Fruit fly (Drosophila melanogaster) whole organism, embryonic: ENCODE data around the gene CG14220.

Experiments used
- Aef1 ChIP-seq: fragments of 200-800 bp; sonication (Bioruptor generic); IDR thresholded peaks from 3 replicates; pipeline ENCODE4 v1.3.6; 2022; ENCODE audit warnings: missing biosample characterization, missing genetic modification characterization
- B-H2 ChIP-seq: fragments of 200-800 bp; sonication (Bioruptor generic); optimal IDR thresholded peaks from 2 replicates; lab custom pipeline; 2018; ENCODE audit warnings: missing biosample characterization, mild to moderate bottlenecking, missing genetic modification characterization
- C15 ChIP-seq: fragments of 200-800 bp; sonication (Bioruptor generic); IDR thresholded peaks from 3 replicates; pipeline ENCODE4 v1.3.6; 2022; ENCODE audit warnings: missing biosample characterization, missing genetic modification characterization
- CG10366 ChIP-seq: fragments of 200-800 bp; sonication (Bioruptor generic); IDR thresholded peaks from 2 replicates; pipeline ENCODE4 v1.3.6; 2022; ENCODE audit warnings: missing biosample characterization, missing genetic modification characterization
- CG10979 ChIP-seq: fragments of 200-800 bp; sonication (Bioruptor generic); optimal IDR thresholded peaks from 2 replicates; lab custom pipeline; 2018; ENCODE audit warnings: missing biosample characterization, mild to moderate bottlenecking, missing genetic modification characterization, moderate library complexity
- CG12391 ChIP-seq: fragments of 200-800 bp; sonication (Bioruptor generic); optimal IDR thresholded peaks from 3 replicates; lab custom pipeline; 2018; ENCODE audit warnings: missing biosample characterization, mild to moderate bottlenecking, missing genetic modification characterization, moderate library complexity
- CG13775 ChIP-seq: fragments of 200-800 bp; sonication (Bioruptor generic); optimal IDR thresholded peaks from 3 replicates; lab custom pipeline; 2017; ENCODE audit warnings: missing biosample characterization, mild to moderate bottlenecking, missing genetic modification characterization
- CG17912 ChIP-seq: fragments of 200-800 bp; sonication (Bioruptor generic); optimal IDR thresholded peaks from 2 replicates; lab custom pipeline; 2018; ENCODE audit warnings: missing biosample characterization, mild to moderate bottlenecking, missing genetic modification characterization
- CG18262 ChIP-seq: fragments of 200-800 bp; optimal IDR thresholded peaks from 3 replicates; lab custom pipeline; 2019; ENCODE audit warnings: missing biosample characterization, mild to moderate bottlenecking, missing genetic modification characterization, moderate library complexity
- CG18599 ChIP-seq: fragments of 200-800 bp; sonication (Bioruptor generic); optimal IDR thresholded peaks from 3 replicates; lab custom pipeline; 2017; ENCODE audit warnings: missing biosample characterization, missing genetic modification characterization, mild to moderate bottlenecking, moderate library complexity, missing genetic modification reagents
- CG2875 ChIP-seq: fragments of 200-800 bp; sonication (Bioruptor generic); optimal IDR thresholded peaks from 2 replicates; lab custom pipeline; 2017; ENCODE audit warnings: missing biosample characterization, mild to moderate bottlenecking, missing genetic modification characterization, missing genetic modification reagents
- CG30020 ChIP-seq: fragments of 200-800 bp; optimal IDR thresholded peaks from 2 replicates; lab custom pipeline; 2019; ENCODE audit warnings: missing biosample characterization, mild to moderate bottlenecking, missing genetic modification characterization, moderate library complexity
- CG4404 ChIP-seq: fragments of 200-800 bp; sonication (Bioruptor generic); IDR thresholded peaks from 2 replicates; pipeline ENCODE4 v1.3.6; 2022; ENCODE audit warnings: missing biosample characterization, missing genetic modification characterization
- CG4707 ChIP-seq: fragments of 200-800 bp; sonication (Bioruptor generic); optimal IDR thresholded peaks from 2 replicates; lab custom pipeline; 2018; ENCODE audit warnings: missing biosample characterization, mild to moderate bottlenecking, missing genetic modification characterization, moderate library complexity
- CG4820 ChIP-seq: fragments of 200-800 bp; sonication (Bioruptor generic); optimal IDR thresholded peaks from 3 replicates; lab custom pipeline; 2016; ENCODE audit warnings: missing biosample characterization, missing genetic modification characterization
- CG6254 ChIP-seq: fragments of 200-800 bp; sonication (Bioruptor generic); optimal IDR thresholded peaks from 3 replicates; lab custom pipeline; 2017; ENCODE audit warnings: mild to moderate bottlenecking, missing biosample characterization, missing genetic modification reagents, missing genetic modification characterization
- CG7928 ChIP-seq: fragments of 200-800 bp; sonication (Bioruptor generic); optimal IDR thresholded peaks from 2 replicates; lab custom pipeline; 2017; ENCODE audit warnings: missing biosample characterization, mild to moderate bottlenecking, missing genetic modification characterization
- CG7987 ChIP-seq: fragments of 200-800 bp; sonication (Bioruptor generic); optimal IDR thresholded peaks from 2 replicates; lab custom pipeline; 2018; ENCODE audit warnings: missing biosample characterization, mild to moderate bottlenecking, missing genetic modification characterization, moderate library complexity
- CG8290 ChIP-seq, 3 experiments: fragments of 200-800 bp; sonication (Bioruptor generic); optimal IDR thresholded peaks; 2 replicates each; lab custom pipeline; 2016 to 2019; ENCODE audit warnings: missing biosample characterization in 3 of 3, missing genetic modification characterization in 3 of 3, mild to moderate bottlenecking in 2 of 3, moderate library complexity in 1 of 3
- CG8478 ChIP-seq: fragments of >200 bp; optimal IDR thresholded peaks from 2 replicates; lab custom pipeline; 2018
- CG8924 ChIP-seq: fragments of 200-800 bp; optimal IDR thresholded peaks from 3 replicates; lab custom pipeline; 2019; ENCODE audit warnings: missing biosample characterization, mild to moderate bottlenecking, missing genetic modification characterization, moderate library complexity
- CG8944 ChIP-seq: fragments of 200-800 bp; sonication (Bioruptor generic); optimal IDR thresholded peaks from 3 replicates; lab custom pipeline; 2016; ENCODE audit warnings: missing biosample characterization, missing genetic modification characterization
- Doc3 ChIP-seq: fragments of 200-800 bp; sonication (Bioruptor generic); IDR thresholded peaks from 3 replicates; pipeline ENCODE4 v1.3.6; 2022; ENCODE audit warnings: missing biosample characterization, missing genetic modification characterization; ENCODE audit not compliant: partially characterized antibody
- Dref ChIP-seq: fragments of 200-800 bp; sonication (Bioruptor generic); IDR thresholded peaks from 2 replicates; pipeline ENCODE4 v1.3.6; 2022; ENCODE audit warnings: missing biosample characterization, missing genetic modification characterization
- Ets65A ChIP-seq: fragments of 200-800 bp; sonication (Bioruptor generic); peaks from one replicate; lab custom pipeline; 2016; ENCODE audit warnings: missing biosample characterization, missing genetic modification characterization
- Fer1 ChIP-seq: fragments of 200-800 bp; sonication (Bioruptor generic); optimal IDR thresholded peaks from 2 replicates; lab custom pipeline; 2017; ENCODE audit warnings: missing biosample characterization, mild to moderate bottlenecking, missing genetic modification characterization
- HLH54F ChIP-seq: fragments of 200-800 bp; sonication (Bioruptor generic); optimal IDR thresholded peaks from 3 replicates; lab custom pipeline; 2016; ENCODE audit warnings: missing biosample characterization, missing genetic modification characterization
- Hmr ChIP-seq: fragments of 200-800 bp; sonication (Bioruptor generic); optimal IDR thresholded peaks from 3 replicates; lab custom pipeline; 2017; ENCODE audit warnings: mild to moderate bottlenecking, missing biosample characterization, missing genetic modification reagents, missing genetic modification characterization
- Kr ChIP-seq: fragments of 200-800 bp; sonication (Bioruptor generic); optimal IDR thresholded peaks from 2 replicates; lab custom pipeline; 2017; ENCODE audit warnings: missing biosample characterization, mild to moderate bottlenecking, missing genetic modification characterization
- Mes4 ChIP-seq: fragments of 200-800 bp; sonication (Bioruptor generic); optimal IDR thresholded peaks from 2 replicates; lab custom pipeline; 2016; ENCODE audit warnings: missing biosample characterization, missing genetic modification characterization
- NC2β ChIP-seq: fragments of 200-800 bp; sonication (Bioruptor generic); optimal IDR thresholded peaks from 2 replicates; lab custom pipeline; 2016; ENCODE audit warnings: missing biosample characterization, missing genetic modification characterization
- TFAM ChIP-seq: fragments of 200-800 bp; sonication (Bioruptor generic); optimal IDR thresholded peaks from 2 replicates; lab custom pipeline; 2017; ENCODE audit warnings: missing biosample characterization, missing genetic modification characterization, inconsistent platforms
- abd-A ChIP-seq: fragments of 200-800 bp; sonication (Bioruptor generic); optimal IDR thresholded peaks from 3 replicates; lab custom pipeline; 2019; ENCODE audit warnings: missing biosample characterization, mild to moderate bottlenecking, missing genetic modification characterization, moderate library complexity
- ac ChIP-seq: fragments of 200-800 bp; sonication (Bioruptor generic); optimal IDR thresholded peaks from 3 replicates; lab custom pipeline; 2017; ENCODE audit warnings: missing biosample characterization, mild to moderate bottlenecking, missing genetic modification characterization
- ara ChIP-seq: fragments of 200-800 bp; sonication (Bioruptor generic); IDR thresholded peaks from 2 replicates; pipeline ENCODE4 v1.3.6; 2022; ENCODE audit warnings: missing biosample characterization, missing genetic modification characterization
- bcd ChIP-seq: fragments of 200-800 bp; sonication (Bioruptor generic); optimal IDR thresholded peaks from 2 replicates; lab custom pipeline; 2017; ENCODE audit warnings: missing biosample characterization, mild to moderate bottlenecking, missing genetic modification characterization
- chif ChIP-seq, 2 experiments: fragments of 200-800 bp; sonication (Bioruptor generic); optimal IDR thresholded peaks; 3 replicates each; lab custom pipeline; 2016; ENCODE audit warnings: missing biosample characterization in 2 of 2, missing genetic modification characterization in 2 of 2
- chm ChIP-seq: fragments of 200-800 bp; sonication (Bioruptor generic); IDR thresholded peaks from 2 replicates; pipeline ENCODE4 v1.3.6; 2022; ENCODE audit warnings: missing biosample characterization, missing genetic modification characterization
- crol ChIP-seq: fragments of 200-800 bp; sonication (Bioruptor generic); IDR thresholded peaks from 2 replicates; pipeline ENCODE4 v1.3.6; 2022; ENCODE audit warnings: missing biosample characterization, missing genetic modification characterization
- gro ChIP-seq: fragments of 200-800 bp; sonication (Bioruptor generic); optimal IDR thresholded peaks from 2 replicates; lab custom pipeline; 2016; ENCODE audit warnings: missing biosample characterization, missing genetic modification characterization
- pita ChIP-seq: fragments of 200-800 bp; sonication (Bioruptor generic); optimal IDR thresholded peaks from 2 replicates; lab custom pipeline; 2017; ENCODE audit warnings: missing biosample characterization, mild to moderate bottlenecking, missing genetic modification characterization
- sens ChIP-seq: fragments of 200-800 bp; sonication (Bioruptor generic); peaks from one replicate; lab custom pipeline; 2016; ENCODE audit warnings: missing biosample characterization, missing genetic modification characterization
- sr ChIP-seq: fragments of 200-800 bp; sonication (Bioruptor generic); IDR thresholded peaks from 3 replicates; pipeline ENCODE4 v1.3.6; 2022; ENCODE audit warnings: missing biosample characterization, missing genetic modification characterization
- trem ChIP-seq: fragments of 200-800 bp; optimal IDR thresholded peaks from 3 replicates; lab custom pipeline; 2019; ENCODE audit warnings: missing biosample characterization, mild to moderate bottlenecking, missing genetic modification characterization, moderate library complexity
- yki ChIP-seq: fragments of >200 bp; optimal IDR thresholded peaks from 3 replicates; lab custom pipeline; 2018

The CG14220 gene

dm6 chrX:19613473-19613872 lies 11.8 kb upstream of the CG14220 start (continued):
- peak; percentile 74 for TF ChIP-seq Dref (GFP tag; lab: Robert Waterston, UW)
- peak; percentile 63 for TF ChIP-seq CG4707 (GFP tag; lab: Kevin White, UChicago)
- peak; percentile 13 for TF ChIP-seq CG6254 (GFP tag; lab: Kevin White, UChicago)
- TF ChIP-seq CG18599 (GFP tag; lab: Kevin White, UChicago): no peak
- no peak for TF ChIP-seq yki
- TF ChIP-seq Kr (GFP tag; lab: Kevin White, UChicago): no peak
- no peak for TF ChIP-seq CG10366
- TF ChIP-seq Hmr (GFP tag; lab: Kevin White, UChicago): peak; percentile 75
- no peak for TF ChIP-seq ac (GFP tag; lab: Kevin White, UChicago)
- TF ChIP-seq Aef1 (GFP tag; lab: Robert Waterston, UW): no peak
- no peak for TF ChIP-seq CG8944 (GFP tag; lab: Kevin White, UChicago)
- TF ChIP-seq C15 (GFP tag; lab: Robert Waterston, UW): no peak
- TF ChIP-seq Doc3 (GFP tag; lab: Robert Waterston, UW): no peak
- TF ChIP-seq CG13775 (GFP tag; lab: Kevin White, UChicago): peak; percentile 64
- no peak for TF ChIP-seq CG4820 (GFP tag; lab: Kevin White, UChicago)
- no peak for TF ChIP-seq CG8290 (GFP tag; optimal IDR thresholded peaks at IDR 0.05; lab: Kevin White, UChicago)
- TF ChIP-seq CG8290 (tag; optimal IDR thresholded peaks at IDR 0.05; lab: Kevin White, UChicago): peak; percentile 63 to 82
- TF ChIP-seq bcd (GFP tag; lab: Kevin White, UChicago): peak; percentile 39
- no peak for TF ChIP-seq CG8478 (lab: Kevin White, UChicago)
- peak; percentile 84 for TF ChIP-seq Fer1
- TF ChIP-seq CG10979 (tag; lab: Kevin White, UChicago): peak; percentile 45
- TF ChIP-seq CG8924: peak; percentile 8
- TF ChIP-seq Mes4 (GFP tag; lab: Kevin White, UChicago): peak; percentile 61
- TF ChIP-seq Ets65A: no peak
- TF ChIP-seq CG17912 (GFP tag; lab: Kevin White, UChicago): peak; percentile 86
- peak; percentile 34 for TF ChIP-seq CG18262 (tag; lab: Kevin White, UChicago)
- TF ChIP-seq CG7987 (GFP tag; lab: Kevin White, UChicago): peak; percentile 91
- TF ChIP-seq CG2875 (GFP tag; lab: Kevin White, UChicago): peak; percentile 55
- TF ChIP-seq abd-A (tag; lab: Kevin White, UChicago): no peak
- no peak for TF ChIP-seq crol (GFP tag; lab: Robert Waterston, UW)
- peak; percentile 1 for TF ChIP-seq CG7928 (GFP tag; lab: Kevin White, UChicago)
- peak; percentile 33 for TF ChIP-seq gro (GFP tag; lab: Kevin White, UChicago)
- no peak for TF ChIP-seq chif (GFP tag; optimal IDR thresholded peaks at IDR 0.05; lab: Kevin White, UChicago)
- no peak for TF ChIP-seq CG4404
- peak; percentile 21 for TF ChIP-seq NC2β
- TF ChIP-seq pita (GFP tag; lab: Kevin White, UChicago): no peak
- TF ChIP-seq TFAM: no peak
- TF ChIP-seq trem (tag; lab: Kevin White, UChicago): peak; percentile 36
- peak; percentile 76 for TF ChIP-seq B-H2 (GFP tag; lab: Kevin White, UChicago)
- TF ChIP-seq sr (GFP tag; lab: Robert Waterston, UW): no peak
- peak; percentile 74 for TF ChIP-seq chm (GFP tag; lab: Robert Waterston, UW)
- TF ChIP-seq CG12391 (tag; lab: Kevin White, UChicago): peak; percentile 61
- TF ChIP-seq, all 482 proteins: peak for 178

dm6 chrX:19611226-19611625 lies 9.6 kb upstream of the CG14220 start, which contains the start of the genes Shawn and Tyler:
Shawn (plus strand) TSS chrX:19611526.
Tyler (plus strand) TSS chrX:19611526.
- TF ChIP-seq HLH54F (GFP tag; lab: Kevin White, UChicago) (no peak), CG30020 (tag; lab: Kevin White, UChicago) (no peak), sens (GFP tag; lab: Kevin White, UChicago) (peak; percentile 56), ara (GFP tag; lab: Robert Waterston, UW) (0 out of 2 replicates have a peak, but pooled peaks have one; percentile 17)
